Worm (Caenorhabditis elegans) whole organism, L4 larva: ENCODE data around the gene W02A2.8.

ENCODE experiments used
- F10B5.3 ChIP-seq: sonication (generic microtip); optimal IDR thresholded peaks from 2 replicates; lab custom pipeline; 2016; ENCODE audit warnings: mild to moderate bottlenecking, missing genetic modification characterization, missing compliant biosample characterization
- F44E2.7 ChIP-seq: fragments of 200-800 bp; sonication (Bioruptor generic); IDR thresholded peaks from 2 replicates; pipeline ENCODE4 v2.1.2; 2022; ENCODE audit warnings: missing genetic modification characterization, missing compliant biosample characterization
- F49E8.2 ChIP-seq: sonication (generic microtip); optimal IDR thresholded peaks from 2 replicates; lab custom pipeline; 2016; ENCODE audit warnings: missing compliant biosample characterization, mild to moderate bottlenecking, missing genetic modification characterization, borderline replicate concordance
- Y5F2A.4 ChIP-seq: fragments of 200-800 bp; sonication (Bioruptor generic); optimal IDR thresholded peaks from 2 replicates; lab custom pipeline; 2018; ENCODE audit warnings: mild to moderate bottlenecking, missing genetic modification characterization, missing compliant biosample characterization
- ZK337.2 ChIP-seq: fragments of 200-800 bp; sonication (Bioruptor generic); IDR thresholded peaks from 2 replicates; pipeline ENCODE4 v1.3.6; 2022; ENCODE audit warnings: missing genetic modification reagents, missing genetic modification characterization, missing compliant biosample characterization
- ZK546.5 ChIP-seq, 2 experiments: sonication (generic microtip); optimal IDR thresholded peaks; 2 replicates each; lab custom pipeline; 2017; ENCODE audit warnings: missing biosample characterization in 2 of 2, missing genetic modification characterization in 2 of 2
- aha-1 ChIP-seq: fragments of 150-350 bp; peaks from one replicate; lab custom pipeline; 2014; ENCODE audit warnings: missing biosample characterization, missing genetic modification characterization
- ama-1 ChIP-seq: fragments of 150-350 bp; optimal IDR thresholded peaks from 2 replicates; lab custom pipeline; 2014; ENCODE audit warnings: inconsistent platforms, mixed read lengths
- arid-1 ChIP-seq: fragments of 200-800 bp; sonication (Bioruptor generic); conservative IDR thresholded peaks from 2 replicates; pipeline ENCODE4 v1.3.6; 2022; ENCODE audit warnings: missing genetic modification reagents, missing genetic modification characterization, missing compliant biosample characterization
- ceh-32 ChIP-seq: sonication (generic microtip); optimal IDR thresholded peaks from 2 replicates; lab custom pipeline; 2016; ENCODE audit warnings: mild to moderate bottlenecking, missing genetic modification characterization, missing compliant biosample characterization; ENCODE audit not compliant: poor library complexity
- ces-1 ChIP-seq: fragments of 150-350 bp; sonication (generic microtip); optimal IDR thresholded peaks from 4 replicates; lab custom pipeline; 2014; ENCODE audit warnings: missing biosample characterization, missing genetic modification reagents, missing genetic modification characterization
- cey-2 ChIP-seq: sonication (generic microtip); optimal IDR thresholded peaks from 3 replicates; lab custom pipeline; 2017; ENCODE audit warnings: missing genetic modification characterization, mild to moderate bottlenecking, missing compliant biosample characterization, antibody characterized with exemption, borderline replicate concordance; ENCODE audit not compliant: insufficient read depth
- daf-12 ChIP-seq: fragments of 150-350 bp; optimal IDR thresholded peaks from 2 replicates; lab custom pipeline; 2014; ENCODE audit warnings: missing biosample characterization, missing genetic modification reagents, missing genetic modification characterization
- daf-16 ChIP-seq, 3 experiments: sonication (generic microtip); optimal IDR thresholded peaks; 2 replicates each; lab custom pipeline; 2016 to 2017; ENCODE audit warnings: missing genetic modification characterization in 3 of 3, missing genetic modification reagents in 3 of 3, mild to moderate bottlenecking in 2 of 3, missing compliant biosample characterization in 2 of 3, missing biosample characterization in 1 of 3, moderate library complexity in 1 of 3
- dmd-6 ChIP-seq: fragments of 200-800 bp; sonication (Bioruptor generic); IDR thresholded peaks from 2 replicates; pipeline ENCODE4 v1.3.6; 2022; ENCODE audit warnings: missing genetic modification reagents, missing genetic modification characterization, missing compliant biosample characterization
- duxl-1 ChIP-seq: sonication (generic microtip); optimal IDR thresholded peaks from 2 replicates; lab custom pipeline; 2016; ENCODE audit warnings: mild to moderate bottlenecking, missing genetic modification characterization, moderate library complexity, missing compliant biosample characterization; ENCODE audit not compliant: poor library complexity
- egl-43 ChIP-seq: fragments of 200-800 bp; sonication (Bioruptor generic); IDR thresholded peaks from 2 replicates; pipeline ENCODE4 v1.3.6; 2022; ENCODE audit warnings: missing genetic modification reagents, missing genetic modification characterization, missing compliant biosample characterization
- fkh-10 ChIP-seq: fragments of 150-350 bp; optimal IDR thresholded peaks from 2 replicates; lab custom pipeline; 2014; ENCODE audit warnings: missing biosample characterization, missing genetic modification reagents, missing genetic modification characterization
- gei-8 ChIP-seq: fragments of 200-800 bp; sonication (Bioruptor generic); optimal IDR thresholded peaks from 2 replicates; lab custom pipeline; 2018; ENCODE audit warnings: mild to moderate bottlenecking, missing genetic modification characterization, missing compliant biosample characterization
- hif-1 ChIP-seq, 2 experiments: sonication (generic microtip); optimal IDR thresholded peaks; 2 replicates each; lab custom pipeline; 2016 to 2017; ENCODE audit warnings: missing compliant biosample characterization in 2 of 2, missing genetic modification characterization in 2 of 2, missing genetic modification reagents in 2 of 2, missing genotype in 2 of 2, mild to moderate bottlenecking in 1 of 2
- hlh-11 ChIP-seq: fragments of 200-800 bp; sonication (Bioruptor generic); optimal IDR thresholded peaks from 2 replicates; lab custom pipeline; 2018; ENCODE audit warnings: mild to moderate bottlenecking, missing genetic modification characterization, missing compliant biosample characterization
- lin-29 ChIP-seq: fragments of 200-800 bp; sonication (Bioruptor generic); IDR thresholded peaks from 2 replicates; pipeline ENCODE4 v1.3.6; 2022; ENCODE audit warnings: missing genetic modification reagents, missing genetic modification characterization, missing compliant biosample characterization
- lin-39 ChIP-seq: fragments of 150-350 bp; optimal IDR thresholded peaks from 2 replicates; lab custom pipeline; 2014; ENCODE audit warnings: missing biosample characterization, missing genetic modification reagents, missing genetic modification characterization
- lir-3 ChIP-seq: sonication (generic microtip); optimal IDR thresholded peaks from 2 replicates; lab custom pipeline; 2016; ENCODE audit warnings: mild to moderate bottlenecking, missing genetic modification characterization, missing compliant biosample characterization
- mdt-29 ChIP-seq: fragments of 200-800 bp; sonication (Bioruptor generic); IDR thresholded peaks from 2 replicates; pipeline ENCODE4 v1.3.6; 2022; ENCODE audit warnings: missing genetic modification reagents, missing genetic modification characterization, missing compliant biosample characterization
- mep-1 ChIP-seq: fragments of 150-350 bp; sonication (generic microtip); optimal IDR thresholded peaks from 3 replicates; lab custom pipeline; 2014; ENCODE audit warnings: missing biosample characterization, missing genetic modification characterization
- mes-2 ChIP-seq: sonication (generic microtip); optimal IDR thresholded peaks from 2 replicates; lab custom pipeline; 2016; ENCODE audit warnings: missing genotype, mild to moderate bottlenecking, missing genetic modification characterization, missing compliant biosample characterization; ENCODE audit not compliant: poor library complexity, severe bottlenecking
- nhr-102 ChIP-seq: sonication (generic microtip); optimal IDR thresholded peaks from 2 replicates; lab custom pipeline; 2016; ENCODE audit warnings: mild to moderate bottlenecking, missing genetic modification characterization, moderate library complexity, missing compliant biosample characterization
- nhr-237 ChIP-seq: sonication (generic microtip); optimal IDR thresholded peaks from 2 replicates; lab custom pipeline; 2017; ENCODE audit warnings: missing biosample characterization, missing genetic modification characterization
- nhr-6 ChIP-seq: fragments of 150-350 bp; optimal IDR thresholded peaks from 2 replicates; lab custom pipeline; 2014; ENCODE audit warnings: missing biosample characterization, missing genetic modification characterization
- nhr-77 ChIP-seq: fragments of 150-350 bp; optimal IDR thresholded peaks from 2 replicates; lab custom pipeline; 2014; ENCODE audit warnings: missing biosample characterization, missing genetic modification characterization
- php-3 ChIP-seq: fragments of 200-800 bp; sonication (Bioruptor generic); IDR thresholded peaks from 2 replicates; pipeline ENCODE4 v1.3.6; 2022; ENCODE audit warnings: missing genetic modification reagents, missing genetic modification characterization, missing compliant biosample characterization
- spr-1 ChIP-seq: sonication (generic microtip); optimal IDR thresholded peaks from 2 replicates; lab custom pipeline; 2016; ENCODE audit warnings: mild to moderate bottlenecking, missing genetic modification characterization, missing compliant biosample characterization
- spr-3 ChIP-seq: fragments of 200-800 bp; sonication (Bioruptor generic); optimal IDR thresholded peaks from 2 replicates; lab custom pipeline; 2018; ENCODE audit warnings: mild to moderate bottlenecking, missing genetic modification characterization, missing compliant biosample characterization
- tag-97 ChIP-seq: fragments of 200-800 bp; sonication (Bioruptor generic); IDR thresholded peaks from 2 replicates; pipeline ENCODE4 v1.3.6; 2022; ENCODE audit warnings: missing genetic modification characterization, missing compliant biosample characterization
- vab-7 ChIP-seq: fragments of 200-800 bp; sonication (Bioruptor generic); IDR thresholded peaks from 2 replicates; pipeline ENCODE4 v1.3.6; 2022; ENCODE audit warnings: missing genetic modification reagents, missing genetic modification characterization, missing compliant biosample characterization
- zag-1 ChIP-seq: fragments of 150-350 bp; optimal IDR thresholded peaks from 2 replicates; lab custom pipeline; 2014; ENCODE audit warnings: missing biosample characterization, missing genetic modification characterization
- zip-2 ChIP-seq: fragments of 150-350 bp; optimal IDR thresholded peaks from 2 replicates; lab custom pipeline; 2014; ENCODE audit warnings: missing biosample characterization, missing genetic modification characterization
- ztf-7 ChIP-seq: fragments of 150-350 bp; optimal IDR thresholded peaks from 2 replicates; lab custom pipeline; 2014; ENCODE audit warnings: missing biosample characterization, missing genetic modification characterization

The W02A2.8 gene

DNA sequence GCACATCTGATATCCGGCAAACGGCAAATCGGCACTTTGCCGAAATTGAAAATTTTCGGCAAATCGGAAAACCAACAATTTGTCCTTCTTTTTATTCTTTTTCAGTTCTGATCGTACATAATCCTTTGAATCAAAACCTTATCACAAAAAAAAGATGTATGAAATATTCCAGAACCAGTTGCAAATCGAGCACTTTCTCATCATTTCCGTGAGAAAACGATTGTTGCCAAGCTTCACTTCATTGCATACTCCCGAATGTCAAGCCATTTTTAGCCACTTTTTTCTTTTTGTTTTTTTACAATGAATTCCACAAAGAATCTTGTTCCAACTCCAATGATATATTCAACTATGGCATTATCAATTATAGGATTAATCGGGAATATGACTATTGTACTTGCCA is 6.5 kb upstream of the W02A2.8 start, which contains the start of gene srsx-25:
Gene srsx-25 (plus strand): TSS at position 301 of the 400 bp plus-strand sequence.
- peak; percentile 79 for TF ChIP-seq aha-1 (tag; lab: Kevin White, UChicago)
- TF ChIP-seq nhr-102 (tag; lab: Kevin White, UChicago) = no peak
- TF ChIP-seq ZK337.2 (GFP tag; lab: Robert Waterston, UW) = no peak

DNA sequence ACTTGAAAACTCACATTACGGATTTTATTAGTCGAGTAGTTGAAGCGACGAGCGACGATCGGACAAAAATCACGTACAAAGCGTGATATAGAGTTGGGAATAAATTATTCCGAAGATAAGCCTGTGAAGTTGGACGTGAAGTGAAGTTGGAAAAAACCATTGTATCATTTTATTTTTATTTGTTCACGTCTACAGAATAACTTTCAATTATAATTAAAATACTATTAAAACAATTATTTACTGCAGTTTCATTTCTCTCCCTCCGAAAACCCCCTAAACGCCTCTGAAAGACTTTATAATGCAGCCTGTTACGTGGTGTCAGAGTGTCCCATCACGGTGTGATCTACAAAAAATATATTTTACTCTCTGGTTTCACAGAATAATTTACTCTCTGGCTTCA is 1.8 kb upstream of the W02A2.8 start, which contains the start of gene Y62E10A.3:
Gene Y62E10A.3 (minus strand): TSS at position 101 of the 400 bp plus-strand sequence.
- TF ChIP-seq mes-2 (tag; lab: Kevin White, UChicago) = no peak
- no peak for TF ChIP-seq mdt-29 (GFP tag; lab: Robert Waterston, UW)
- no peak for TF ChIP-seq ztf-7
- TF ChIP-seq nhr-77 (tag; lab: Kevin White, UChicago) = no peak
- no peak for TF ChIP-seq F10B5.3 (tag; lab: Kevin White, UChicago)
- no peak for TF ChIP-seq daf-12 (tag; lab: Kevin White, UChicago)
- no peak for TF ChIP-seq lin-39
- no peak for TF ChIP-seq aha-1 (tag; lab: Kevin White, UChicago)
- no peak for TF ChIP-seq nhr-237
- TF ChIP-seq daf-16 (GFP tag; optimal IDR thresholded peaks at IDR 0.05; lab: Kevin White, UChicago) = no peak
- TF ChIP-seq daf-16 (tag; optimal IDR thresholded peaks at IDR 0.05; lab: Kevin White, UChicago) = no peak
- no peak for TF ChIP-seq duxl-1 (tag; lab: Kevin White, UChicago)
- no peak for TF ChIP-seq arid-1 (GFP tag; lab: Robert Waterston, UW)
- no peak for TF ChIP-seq Y5F2A.4

DNA sequence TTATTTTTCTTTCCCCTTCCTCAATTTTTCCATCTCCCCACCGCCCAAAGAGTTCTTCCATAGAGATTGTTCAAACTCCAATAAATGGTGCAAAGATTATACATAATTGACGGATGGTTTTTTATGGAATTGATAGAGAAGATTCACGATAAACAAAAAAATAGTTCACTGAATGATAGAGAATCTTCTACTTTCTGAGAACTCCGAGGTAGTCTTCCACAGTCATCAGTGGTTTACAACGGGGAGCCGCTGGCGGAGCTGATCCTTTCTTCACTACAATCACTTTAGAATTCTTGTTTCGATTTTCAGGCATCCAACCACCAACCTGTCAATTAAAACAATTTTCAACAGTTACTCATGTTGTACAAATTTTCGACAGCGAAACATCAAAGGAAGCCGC is 2.4 kb downstream of the W02A2.8 start:
- TF ChIP-seq lir-3 (tag; lab: Kevin White, UChicago) (no peak), ceh-32 (tag; lab: Kevin White, UChicago) (no peak), vab-7 (GFP tag; lab: Robert Waterston, UW) (no peak), ama-1 (lab: Kevin White, UChicago) (no peak), dmd-6 (no peak), egl-43 (no peak), hif-1 (tag; optimal IDR thresholded peaks at IDR 0.05; lab: Kevin White, UChicago) (no peak), zip-2 (tag; lab: Kevin White, UChicago) (no peak), F49E8.2 (tag; lab: Kevin White, UChicago) (no peak), ztf-7 (no peak), cey-2 (tag; lab: Kevin White, UChicago) (no peak), fkh-10 (no peak)

DNA sequence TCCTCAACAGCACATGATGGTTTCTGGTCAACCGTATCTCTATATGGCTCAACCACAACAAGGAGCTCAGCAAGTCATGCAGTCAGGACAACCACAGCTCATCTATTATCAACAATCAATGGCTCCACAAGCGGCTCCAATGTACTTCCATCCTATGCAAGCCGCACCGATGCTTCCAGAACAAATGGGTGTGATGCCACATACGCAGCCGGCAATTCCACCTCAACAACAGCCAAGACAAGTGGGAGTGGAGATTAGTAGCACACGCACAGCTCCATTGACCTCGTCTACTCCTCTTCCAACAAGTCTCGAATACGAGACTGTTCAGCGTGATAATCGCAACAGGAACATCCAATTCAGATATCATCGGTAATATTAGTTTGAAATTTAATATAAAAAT is 4.3 kb downstream of the W02A2.8 start:
- TF ChIP-seq tag-97 (GFP tag; lab: Robert Waterston, UW) (no peak), spr-3 (no peak), F44E2.7 (GFP tag; lab: Robert Waterston, UW) (no peak), spr-1 (tag; lab: Kevin White, UChicago) (no peak), zag-1 (tag; lab: Kevin White, UChicago) (no peak), hlh-11 (no peak), php-3 (GFP tag; lab: Robert Waterston, UW) (no peak), vab-7 (GFP tag; lab: Robert Waterston, UW) (no peak), ces-1 (GFP tag; lab: Kevin White, UChicago) (no peak), mep-1 (no peak), nhr-6 (tag; lab: Kevin White, UChicago) (no peak), lin-29 (GFP tag; lab: Robert Waterston, UW) (no peak), egl-43 (no peak), gei-8 (GFP tag; lab: Kevin White, UChicago) (no peak), ZK546.5 (tag; optimal IDR thresholded peaks at IDR 0.05; lab: Kevin White, UChicago) (no peak)
